Worm (Caenorhabditis elegans): ENCODE data around the gene ubc-18.

Gene ubc-18

DNA sequence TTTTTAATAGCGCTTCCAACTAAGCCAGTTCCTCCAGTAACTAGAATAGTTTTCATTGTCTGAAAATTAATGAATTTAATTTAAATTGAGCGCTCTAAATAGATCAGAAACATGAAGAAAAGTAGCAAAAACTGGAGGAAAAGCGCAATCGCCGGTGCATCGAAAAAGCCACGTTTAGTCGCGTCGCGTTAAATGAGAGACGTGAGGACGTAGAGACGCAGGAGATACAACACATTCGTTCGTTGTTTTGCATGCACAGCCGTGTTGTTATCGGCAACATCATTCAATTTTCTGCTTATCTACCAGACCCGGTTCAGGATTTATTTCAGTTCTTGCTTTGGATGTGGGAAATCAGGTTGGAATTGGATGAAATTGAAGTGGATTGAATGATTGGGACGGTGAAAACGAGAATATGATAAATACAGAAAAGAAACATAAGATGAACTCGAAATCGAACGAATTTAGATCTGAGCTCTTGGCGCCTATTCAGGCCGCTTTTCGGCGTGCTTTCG lies 929 bp downstream of the ubc-18 start, which contains the start of gene ger-1:
ger-1 (minus strand) TSS at position 93 of the 512 bp plus-strand sequence.
- TF ChIP-seq hlh-6 (tag; optimal IDR thresholded peaks at IDR 0.05) = no peak
- no peak for TF ChIP-seq pax-1 (tag; optimal IDR thresholded peaks at IDR 0.05)
- no peak for TF ChIP-seq ceh-22 (tag; optimal IDR thresholded peaks at IDR 0.05)
- no peak for TF ChIP-seq ets-4 (tag; optimal IDR thresholded peaks at IDR 0.05)
- TF ChIP-seq mec-3 (tag; optimal IDR thresholded peaks at IDR 0.05; ENCODE audit: borderline replicate concordance) = no peak
- TF ChIP-seq nhr-232 (tag; optimal IDR thresholded peaks at IDR 0.05) = no peak

DNA sequence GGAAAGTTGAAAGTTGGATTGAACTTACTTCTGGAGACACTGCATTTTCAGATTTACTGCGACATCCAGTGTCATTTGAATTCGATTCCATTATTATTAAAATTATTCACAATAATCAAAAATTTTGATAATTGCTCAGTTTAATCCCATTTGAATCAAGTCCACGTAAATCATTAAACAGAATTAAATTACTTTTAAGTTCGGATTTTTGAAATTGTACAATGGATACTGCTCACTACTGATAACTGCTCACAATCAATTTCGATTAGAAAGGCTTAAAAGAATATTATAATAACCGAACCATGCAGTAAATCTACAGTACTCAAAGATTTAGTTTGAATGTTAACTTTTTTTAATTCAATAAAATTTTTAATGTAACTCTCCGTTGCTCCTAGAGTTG lies 4.2 kb downstream of the ubc-18 start, which contains the start of gene R01H2.4:
R01H2.4 (minus strand) TSS at position 101 of the 400 bp plus-strand sequence.
- TF ChIP-seq ceh-31 (tag; optimal IDR thresholded peaks at IDR 0.05) = no peak
- TF ChIP-seq ets-4 (tag; optimal IDR thresholded peaks at IDR 0.05) = no peak
- no peak for TF ChIP-seq zip-5 (tag; optimal IDR thresholded peaks at IDR 0.05)
- no peak for TF ChIP-seq pros-1 (tag; optimal IDR thresholded peaks at IDR 0.05)
- TF ChIP-seq pat-9 (tag; optimal IDR thresholded peaks at IDR 0.05) = no peak
- TF ChIP-seq che-1 (tag; optimal IDR thresholded peaks at IDR 0.05) = no peak
- TF ChIP-seq pha-2 (tag; optimal IDR thresholded peaks at IDR 0.05) = no peak
- TF ChIP-seq C38D4.7 (GFP tag; optimal IDR thresholded peaks at IDR 0.05) = no peak
- no peak for TF ChIP-seq unc-86 (tag; optimal IDR thresholded peaks at IDR 0.05)
- TF ChIP-seq ceh-45 (GFP tag; IDR thresholded peaks at IDR 0.05) = no peak
- TF ChIP-seq sdc-2 (tag; optimal IDR thresholded peaks at IDR 0.05) = no peak
- no peak for TF ChIP-seq Y22D7AL.16 (tag; optimal IDR thresholded peaks at IDR 0.05)
- no peak for TF ChIP-seq elt-4 (tag; optimal IDR thresholded peaks at IDR 0.05)
- no peak for TF ChIP-seq K02D7.2 (tag; optimal IDR thresholded peaks at IDR 0.05)
- TF ChIP-seq ceh-18 (tag; optimal IDR thresholded peaks at IDR 0.05) = no peak
- no peak for TF ChIP-seq ceh-34 (tag; optimal IDR thresholded peaks at IDR 0.05)
- TF ChIP-seq ahr-1 (tag; optimal IDR thresholded peaks at IDR 0.05) = no peak
- TF ChIP-seq hlh-15 (tag; optimal IDR thresholded peaks at IDR 0.05) = no peak
- TF ChIP-seq odd-2 (tag; optimal IDR thresholded peaks at IDR 0.05) = no peak

DNA sequence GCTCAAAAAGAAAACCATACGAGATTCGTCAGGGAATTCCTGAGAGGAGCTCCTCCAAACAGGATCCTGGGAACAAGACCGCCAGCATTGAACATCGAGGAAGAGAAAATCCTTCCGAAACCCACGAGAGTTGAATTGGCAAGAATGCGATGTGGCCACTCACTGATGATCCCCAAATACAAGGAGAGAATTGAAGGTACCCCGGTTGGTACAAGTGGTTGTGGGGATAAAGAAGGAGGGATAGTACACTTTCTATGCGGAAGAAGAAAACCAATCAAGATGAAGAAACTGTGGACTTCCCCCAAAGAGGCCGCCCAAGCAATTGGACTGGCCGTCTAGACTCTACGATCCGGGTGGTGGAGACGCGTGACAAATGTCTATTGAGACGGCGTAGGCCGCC lies 5.3 kb downstream of the ubc-18 start:
- TF ChIP-seq ceh-30 (tag; optimal IDR thresholded peaks at IDR 0.05) (no peak), syd-9 (tag; optimal IDR thresholded peaks at IDR 0.05) (no peak), Y22D7AL.16 (tag; optimal IDR thresholded peaks at IDR 0.05) (no peak), pha-4 (tag; optimal IDR thresholded peaks at IDR 0.05) (no peak), gmeb-2 (tag; optimal IDR thresholded peaks at IDR 0.05) (no peak), che-1 (tag; optimal IDR thresholded peaks at IDR 0.05) (no peak)

DNA sequence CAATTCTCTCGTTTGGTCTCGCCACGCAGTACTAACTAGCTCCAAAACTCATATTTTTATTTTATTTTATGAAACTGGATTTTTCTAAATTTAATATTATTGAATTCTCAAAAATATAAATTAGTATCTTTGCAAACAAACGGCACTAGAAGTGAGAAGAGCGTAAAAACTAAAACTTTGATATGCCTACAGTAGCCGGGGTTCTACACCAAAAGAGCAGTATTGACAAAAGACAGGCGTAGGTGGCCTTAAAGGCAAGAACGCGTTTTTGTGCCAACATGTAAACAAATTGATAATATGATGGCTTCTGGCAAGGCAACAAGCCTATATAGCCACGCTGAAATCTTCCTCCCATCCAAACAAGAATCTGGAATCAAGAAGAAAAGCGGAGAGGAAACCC lies 5.8 kb downstream of the ubc-18 start, which contains the start of gene R01H2.1:
R01H2.1 (plus strand) TSS at position 301 of the 400 bp plus-strand sequence.
- TF ChIP-seq fkh-10 (GFP tag; optimal IDR thresholded peaks at IDR 0.05) = no peak
- no peak for TF ChIP-seq pag-3 (tag; optimal IDR thresholded peaks at IDR 0.05; ENCODE audit: borderline replicate concordance)
- TF ChIP-seq nhr-232 (tag; optimal IDR thresholded peaks at IDR 0.05) = no peak
- no peak for TF ChIP-seq ceh-19 (GFP tag; optimal IDR thresholded peaks at IDR 0.05)
- TF ChIP-seq hlh-15 (tag; optimal IDR thresholded peaks at IDR 0.05) = no peak
- no peak for TF ChIP-seq elt-4 (tag; optimal IDR thresholded peaks at IDR 0.05)
- no peak for TF ChIP-seq gmeb-2 (tag; optimal IDR thresholded peaks at IDR 0.05)
- TF ChIP-seq ceh-30 (tag; optimal IDR thresholded peaks at IDR 0.05) = no peak
- TF ChIP-seq sox-4 (tag; optimal IDR thresholded peaks at IDR 0.05) = no peak
- TF ChIP-seq ceh-22 (tag; optimal IDR thresholded peaks at IDR 0.05) = no peak
- no peak for TF ChIP-seq tbx-7 (tag; optimal IDR thresholded peaks at IDR 0.05)
- no peak for TF ChIP-seq ceh-14 (tag; optimal IDR thresholded peaks at IDR 0.05)
- no peak for TF ChIP-seq fax-1 (tag; optimal IDR thresholded peaks at IDR 0.05)
- no peak for TF ChIP-seq hlh-13 (GFP tag; optimal IDR thresholded peaks at IDR 0.05)

Measured in whole organism, late embryonic.